Worm (Caenorhabditis elegans): Measurements from ENCODE around the gene K07E3.1.

ce11 chrX:8162793-8163192, 52.6 kb downstream of the K07E3.1 start, which contains the start of gene F22F1.3:
- TF ChIP-seq lir-3 (tag; optimal IDR thresholded peaks at IDR 0.05) (no peak), hif-1 (tag; optimal IDR thresholded peaks at IDR 0.05) (no peak), Y48G9A.11 (GFP tag; IDR thresholded peaks at IDR 0.05) (no peak), nhr-76 (tag; optimal IDR thresholded peaks at IDR 0.05) (no peak), arid-1 (GFP tag; conservative IDR thresholded peaks at IDR 0.05) (no peak), set-16 (GFP tag; IDR thresholded peaks at IDR 0.05) (no peak), nhr-25 (tag; optimal IDR thresholded peaks at IDR 0.05; ENCODE audit: borderline replicate concordance, insufficient read depth) (no peak), ama-1 (optimal IDR thresholded peaks at IDR 0.05) (no peak), nhr-77 (tag; optimal IDR thresholded peaks at IDR 0.05) (no peak), unc-39 (tag; optimal IDR thresholded peaks at IDR 0.05) (no peak), nhr-10 (tag; optimal IDR thresholded peaks at IDR 0.05) (no peak)
